Worm (Caenorhabditis elegans): ENCODE results near the gene gcy-15.

The gcy-15 gene

DNA sequence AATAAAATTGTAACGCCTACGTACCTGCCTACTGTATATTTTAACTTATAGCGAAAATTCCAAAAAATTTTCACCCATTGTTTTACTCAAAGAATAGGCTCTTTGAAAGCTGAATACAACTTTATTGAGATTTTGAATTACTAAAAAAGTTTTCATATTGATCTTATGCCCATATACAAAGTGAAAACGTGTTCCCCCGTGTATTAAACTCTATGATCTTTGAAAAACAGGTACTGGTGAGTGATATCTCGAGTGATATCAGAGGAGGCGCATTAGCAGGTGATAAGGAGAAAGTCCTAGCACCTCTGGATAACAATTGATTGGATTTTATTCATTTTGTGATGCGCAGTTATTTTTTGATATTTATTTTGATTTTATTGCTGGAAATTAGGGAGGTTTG, 43.3 kb upstream of the gcy-15 start, which contains the start of gene C17F4.3:
TSS of gene C17F4.3 (plus strand) at position 301 of the 400 bp plus-strand sequence.
- no peak for TF ChIP-seq pha-4 (tag; optimal IDR thresholded peaks at IDR 0.05)
- TF ChIP-seq ceh-43 (GFP tag; optimal IDR thresholded peaks at IDR 0.05) = no peak
- no peak for TF ChIP-seq snpc-4 (tag; optimal IDR thresholded peaks at IDR 0.05)
- TF ChIP-seq ceh-39 (tag; optimal IDR thresholded peaks at IDR 0.05) = no peak
- no peak for TF ChIP-seq zip-8 (tag; optimal IDR thresholded peaks at IDR 0.05)
- no peak for TF ChIP-seq cnd-1 (tag; optimal IDR thresholded peaks at IDR 0.05)

DNA sequence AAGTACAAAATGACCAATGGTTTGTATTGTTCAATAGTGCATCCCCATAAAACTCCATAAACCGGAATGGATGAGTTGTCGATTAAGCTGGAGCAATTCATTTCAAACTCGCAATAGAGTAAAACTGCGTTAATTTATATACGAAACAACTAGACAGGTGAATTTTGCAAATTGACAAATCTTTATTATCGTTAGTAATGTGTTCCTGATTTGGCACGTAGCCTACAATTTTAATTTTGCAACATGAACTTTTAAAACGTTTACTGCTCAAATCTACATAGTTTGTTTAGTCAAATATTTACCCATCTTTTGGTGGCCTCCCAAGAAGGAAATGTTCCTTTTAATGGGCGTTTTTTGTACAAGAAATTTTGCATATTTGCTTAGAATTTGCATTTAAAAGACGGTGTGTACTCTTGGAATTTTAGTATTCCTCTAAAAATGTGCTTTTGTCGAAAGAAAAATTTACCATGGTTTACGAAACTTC, 40.2 kb upstream of the gcy-15 start, which contains the start of the genes srz-67 and C17F4.11:
TSS of gene srz-67 (minus strand) at position 101 of the 484 bp plus-strand sequence.
TSS of gene C17F4.11 (plus strand) at position 434 of the 484 bp plus-strand sequence.
- no peak for TF ChIP-seq bed-3 (GFP tag; optimal IDR thresholded peaks at IDR 0.05)
- TF ChIP-seq zip-8 (tag; optimal IDR thresholded peaks at IDR 0.05) = no peak
- no peak for TF ChIP-seq ces-1 (GFP tag; optimal IDR thresholded peaks at IDR 0.05)
- TF ChIP-seq lin-32 (GFP tag; optimal IDR thresholded peaks at IDR 0.05) = no peak
- TF ChIP-seq nhr-2 (tag; optimal IDR thresholded peaks at IDR 0.05) = no peak
- no peak for TF ChIP-seq nhr-12 (tag; optimal IDR thresholded peaks at IDR 0.05)
- TF ChIP-seq cnd-1 (tag; optimal IDR thresholded peaks at IDR 0.05) = no peak
- no peak for TF ChIP-seq mep-1 (tag; optimal IDR thresholded peaks at IDR 0.05)
- TF ChIP-seq blmp-1 (tag; optimal IDR thresholded peaks at IDR 0.05) = no peak

DNA sequence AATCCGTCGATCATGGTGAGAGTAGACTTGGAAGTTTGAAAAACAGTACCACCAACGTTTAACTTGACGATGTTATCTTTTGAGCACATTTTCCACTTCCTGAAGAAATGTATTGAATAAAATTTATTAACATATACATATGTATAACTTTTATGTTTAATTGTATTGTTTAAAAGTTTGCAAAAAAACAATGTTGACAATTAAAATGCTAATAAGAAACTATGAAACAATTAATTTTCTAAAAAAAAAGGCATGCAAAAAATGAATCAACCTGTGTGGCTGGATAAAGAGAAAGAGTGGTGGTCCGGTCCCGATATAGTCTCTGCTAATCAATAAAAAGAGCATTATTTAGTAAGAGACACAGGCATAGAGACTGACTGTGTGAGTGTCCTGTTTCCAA, 37.9 kb upstream of the gcy-15 start, which contains the start of gene C17F4.8:
TSS of gene C17F4.8 (minus strand) at position 101 of the 400 bp plus-strand sequence.
- TF ChIP-seq ham-2 (GFP tag; optimal IDR thresholded peaks at IDR 0.05) = no peak
- TF ChIP-seq mab-5 (tag; optimal IDR thresholded peaks at IDR 0.05) = no peak
- TF ChIP-seq ceh-83 (GFP tag; optimal IDR thresholded peaks at IDR 0.05) = no peak
- TF ChIP-seq sem-2 (GFP tag; optimal IDR thresholded peaks at IDR 0.05) = no peak
- TF ChIP-seq nhr-28 (tag; optimal IDR thresholded peaks at IDR 0.05) = no peak

DNA sequence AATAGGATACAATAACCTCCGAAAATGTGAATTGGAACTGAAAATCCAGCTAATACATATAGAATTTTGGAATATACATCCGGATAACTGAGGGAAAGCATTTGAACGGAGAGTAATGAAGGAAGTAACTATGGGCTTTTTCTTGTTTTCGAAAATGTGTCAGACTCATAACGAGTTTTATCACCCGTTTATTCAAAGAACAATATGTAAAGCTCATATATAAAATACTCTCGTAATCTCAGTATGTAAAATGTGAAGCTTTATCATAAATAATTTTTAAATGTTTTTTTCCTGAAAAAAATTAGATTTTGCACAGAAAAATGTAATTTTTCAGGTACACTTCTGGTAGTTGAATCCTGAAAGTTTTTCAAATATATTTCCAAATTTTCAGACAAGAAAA, 33.6 kb upstream of the gcy-15 start, which contains the start of gene srh-297:
TSS of gene srh-297 (minus strand) at position 101 of the 400 bp plus-strand sequence.
- TF ChIP-seq ces-1 (GFP tag; optimal IDR thresholded peaks at IDR 0.05) (no peak), nhr-237 (tag; optimal IDR thresholded peaks at IDR 0.05) (no peak), bed-3 (GFP tag; optimal IDR thresholded peaks at IDR 0.05) (no peak), lin-32 (GFP tag; optimal IDR thresholded peaks at IDR 0.05) (no peak), pha-4 (tag; optimal IDR thresholded peaks at IDR 0.05) (no peak)

DNA sequence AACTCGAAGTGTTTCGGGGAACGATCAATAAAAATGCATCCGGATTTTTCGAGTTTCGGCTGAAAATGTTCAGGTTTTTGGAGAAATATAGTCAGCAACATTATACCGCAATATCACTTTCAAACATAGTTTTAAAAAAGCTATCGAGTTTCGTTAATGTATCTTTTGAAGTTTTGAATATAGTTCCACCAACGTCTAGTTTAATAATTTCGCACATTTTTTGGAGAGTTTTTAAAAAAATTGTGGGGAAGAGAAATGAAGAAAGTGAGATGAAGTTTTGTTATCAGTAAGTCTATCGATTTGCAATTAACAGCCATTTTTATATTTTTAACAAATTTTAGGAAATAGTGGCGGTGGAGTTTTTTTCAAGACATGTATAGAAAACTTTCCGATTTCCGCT, 28.9 kb upstream of the gcy-15 start, which contains the start of gene ZC239.17:
TSS of gene ZC239.17 (minus strand) at position 101 of the 400 bp plus-strand sequence.
- TF ChIP-seq sem-2 (GFP tag; optimal IDR thresholded peaks at IDR 0.05) = no peak
- TF ChIP-seq snpc-4 (tag; optimal IDR thresholded peaks at IDR 0.05) = no peak
- TF ChIP-seq nhr-237 (tag; optimal IDR thresholded peaks at IDR 0.05) = no peak
- TF ChIP-seq nhr-28 (tag; optimal IDR thresholded peaks at IDR 0.05) = no peak
- TF ChIP-seq nhr-12 (tag; optimal IDR thresholded peaks at IDR 0.05) = no peak
- no peak for TF ChIP-seq ham-2 (GFP tag; optimal IDR thresholded peaks at IDR 0.05)
- no peak for TF ChIP-seq ztf-11 (tag; optimal IDR thresholded peaks at IDR 0.05)
- TF ChIP-seq flh-1 (GFP tag; optimal IDR thresholded peaks at IDR 0.05) = no peak
- no peak for TF ChIP-seq sptf-1 (tag; optimal IDR thresholded peaks at IDR 0.05)

DNA sequence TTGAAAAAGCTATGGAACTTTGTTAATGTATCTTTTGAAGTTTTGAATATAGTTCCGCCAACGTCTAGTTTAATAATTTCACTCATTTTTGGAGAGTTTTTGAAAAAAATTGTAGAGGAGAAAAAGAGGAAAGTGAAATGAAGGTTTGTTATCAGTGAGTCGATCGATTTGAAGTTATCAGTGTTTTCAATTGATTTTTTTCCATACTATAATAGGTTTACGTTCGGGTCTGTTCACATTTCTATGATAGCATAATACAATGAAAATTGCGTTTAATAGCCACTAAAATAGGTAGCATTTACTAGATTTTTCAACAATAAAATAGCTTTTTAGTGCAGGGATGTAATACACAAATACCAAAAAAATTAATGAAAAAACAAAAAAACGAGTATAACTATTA, 28.3 kb upstream of the gcy-15 start, which contains the start of gene ZC239.16:
TSS of gene ZC239.16 (minus strand) at position 120 of the 400 bp plus-strand sequence.
- TF ChIP-seq bed-3 (GFP tag; optimal IDR thresholded peaks at IDR 0.05) (no peak), M03D4.4 (tag; optimal IDR thresholded peaks at IDR 0.05) (no peak), zip-8 (tag; optimal IDR thresholded peaks at IDR 0.05) (no peak), drap-1 (GFP tag; optimal IDR thresholded peaks at IDR 0.05) (no peak), cnd-1 (tag; optimal IDR thresholded peaks at IDR 0.05) (no peak), ceh-43 (GFP tag; optimal IDR thresholded peaks at IDR 0.05) (no peak), mls-2 (tag; optimal IDR thresholded peaks at IDR 0.05) (no peak), nhr-237 (tag; optimal IDR thresholded peaks at IDR 0.05) (no peak), mab-5 (tag; optimal IDR thresholded peaks at IDR 0.05) (no peak), elt-1 (tag; optimal IDR thresholded peaks at IDR 0.05; ENCODE audit: borderline replicate concordance, insufficient read depth) (no peak), sem-2 (GFP tag; optimal IDR thresholded peaks at IDR 0.05) (no peak), nhr-28 (tag; optimal IDR thresholded peaks at IDR 0.05) (no peak), elt-3 (tag; optimal IDR thresholded peaks at IDR 0.05) (no peak), nhr-12 (tag; optimal IDR thresholded peaks at IDR 0.05) (no peak), ces-1 (GFP tag; optimal IDR thresholded peaks at IDR 0.05) (no peak), flh-1 (GFP tag; optimal IDR thresholded peaks at IDR 0.05) (no peak)

Data from whole organism, mixed stage, embryonic.